Fruit fly (Drosophila melanogaster) whole organism, embryonic: ENCODE measurements around the gene a10.

Experiments used
- CG2202 ChIP-seq: fragments of 200-800 bp; sonication (Bioruptor generic); optimal IDR thresholded peaks from 2 replicates; lab custom pipeline; 2018; ENCODE audit warnings: missing biosample characterization, mild to moderate bottlenecking, missing genetic modification characterization
- D19B ChIP-seq: fragments of 200-800 bp; sonication (Bioruptor generic); optimal IDR thresholded peaks from 2 replicates; lab custom pipeline; 2017; ENCODE audit warnings: missing biosample characterization, mild to moderate bottlenecking, missing genetic modification characterization
- NFAT ChIP-seq: fragments of 200-800 bp; sonication (Bioruptor generic); IDR thresholded peaks from 2 replicates; pipeline ENCODE4 v1.3.6; 2022; ENCODE audit warnings: missing biosample characterization, missing genetic modification characterization
- ems ChIP-seq: fragments of 200-800 bp; sonication (Bioruptor generic); optimal IDR thresholded peaks from 3 replicates; lab custom pipeline; 2016; ENCODE audit warnings: missing biosample characterization, missing genetic modification characterization
- kni ChIP-seq: fragments of 200-800 bp; sonication (Bioruptor generic); optimal IDR thresholded peaks from 3 replicates; lab custom pipeline; 2017; ENCODE audit warnings: mild to moderate bottlenecking, missing biosample characterization, missing genetic modification reagents, missing genetic modification characterization

DNA sequence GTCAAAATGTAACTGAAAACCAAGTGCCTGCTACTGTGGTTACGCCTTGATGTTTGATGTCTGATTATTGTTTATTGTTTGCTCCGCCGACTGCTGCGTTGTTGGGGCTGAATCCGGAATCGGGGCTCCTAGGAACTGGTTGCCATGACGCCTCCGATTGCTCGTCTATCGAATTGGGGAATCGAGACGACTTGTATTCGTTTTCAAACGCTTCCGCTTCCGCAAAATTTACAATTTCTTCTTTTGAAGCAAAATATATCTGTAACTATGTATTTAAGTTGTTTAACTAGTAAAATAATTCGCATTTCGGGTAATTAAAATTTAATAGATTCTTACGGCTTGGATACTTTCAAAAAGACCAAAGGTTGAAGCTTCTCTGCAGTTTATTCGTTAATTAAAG, 785 bp downstream of the a10 start, which contains the start of gene CG6652:
- TF ChIP-seq D19B (GFP tag; lab: Kevin White, UChicago) (no peak), ems (GFP tag; lab: Kevin White, UChicago) (no peak), CG2202 (tag; lab: Kevin White, UChicago) (no peak), kni (GFP tag; lab: Kevin White, UChicago) (no peak), NFAT (GFP tag; lab: Robert Waterston, UW) (no peak)
